Fruit fly (Drosophila melanogaster) whole organism, prepupa: ENCODE data around the gene CG31178.

ENCODE experiments used
- Blimp-1 ChIP-seq: fragments of 200-800 bp; sonication (Bioruptor generic); optimal IDR thresholded peaks from 3 replicates; lab custom pipeline; 2017; ENCODE audit warnings: missing biosample characterization, missing genetic modification characterization, mild to moderate bottlenecking, moderate library complexity, missing genetic modification reagents
- CG3919 ChIP-seq: fragments of 200-800 bp; sonication (Bioruptor generic); optimal IDR thresholded peaks from 3 replicates; lab custom pipeline; 2016; ENCODE audit warnings: missing biosample characterization, missing genetic modification characterization
- Hr39 ChIP-seq: fragments of 200-800 bp; sonication (Bioruptor generic); optimal IDR thresholded peaks from 2 replicates; lab custom pipeline; 2016; ENCODE audit warnings: missing biosample characterization, missing genetic modification characterization

DNA sequence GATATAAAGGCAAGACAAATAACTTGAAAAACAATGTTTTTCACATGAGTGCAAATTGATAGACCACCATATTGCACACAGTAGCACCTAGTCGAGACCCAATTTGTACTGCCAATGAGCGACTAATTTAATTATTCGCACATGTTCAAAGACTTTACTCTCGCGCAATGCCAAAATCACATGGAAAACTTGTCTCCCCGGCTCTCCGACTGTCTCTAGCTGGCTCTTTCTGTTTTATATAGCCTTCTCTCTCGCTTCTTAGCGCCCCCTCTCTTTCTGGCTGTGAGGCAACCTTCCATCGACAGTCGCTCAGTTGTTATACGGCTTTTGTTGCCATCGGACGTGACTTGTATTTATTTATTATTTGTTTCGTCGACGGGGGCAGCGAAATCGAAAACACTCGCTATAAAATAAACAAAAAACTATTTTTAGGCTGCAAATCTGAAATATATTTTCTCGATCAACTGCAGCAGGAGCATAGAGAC lies 1.5 kb downstream of the CG31178 start, which contains the start of gene CG6656:
- no peak for TF ChIP-seq Hr39
- TF ChIP-seq Blimp-1 (GFP tag; lab: Kevin White, UChicago): no peak
- TF ChIP-seq CG3919: peak; percentile 37
